Fruit fly (Drosophila melanogaster) whole organism, embryonic: ENCODE measurements around the gene Cad99C.
A peak's percentile ranks its signal among the peaks of the same experiment; 100 is the strongest.

Source experiments
- Atf6 ChIP-seq: fragments of 200-800 bp; sonication (Bioruptor generic); IDR thresholded peaks from 2 replicates; pipeline ENCODE4 v1.3.6; 2022; ENCODE audit warnings: missing biosample characterization, missing genetic modification characterization
- Awh ChIP-seq: fragments of 200-800 bp; sonication (Bioruptor generic); IDR thresholded peaks from 2 replicates; pipeline ENCODE4, ENCODE4 v1.3.6; 2022; ENCODE audit warnings: missing biosample characterization, missing genetic modification characterization
- Blimp-1 ChIP-seq: fragments of 200-800 bp; sonication (Bioruptor generic); optimal IDR thresholded peaks from 3 replicates; lab custom pipeline; 2018; ENCODE audit warnings: missing biosample characterization, missing genetic modification characterization, mild to moderate bottlenecking, moderate library complexity, missing genetic modification reagents
- C15 ChIP-seq: fragments of 200-800 bp; sonication (Bioruptor generic); IDR thresholded peaks from 3 replicates; pipeline ENCODE4 v1.3.6; 2022; ENCODE audit warnings: missing biosample characterization, missing genetic modification characterization
- CG1024 ChIP-seq: fragments of 200-800 bp; sonication (Bioruptor generic); IDR thresholded peaks from 2 replicates; pipeline ENCODE4 v1.3.6; 2022; ENCODE audit warnings: missing biosample characterization, missing genetic modification characterization
- CG10543 ChIP-seq: fragments of 200-800 bp; sonication (Bioruptor generic); optimal IDR thresholded peaks from 3 replicates; lab custom pipeline; 2017; ENCODE audit warnings: missing biosample characterization, mild to moderate bottlenecking, missing genetic modification characterization, moderate library complexity
- CG1233 ChIP-seq: fragments of 200-800 bp; sonication (Bioruptor generic); optimal IDR thresholded peaks from 4 replicates; lab custom pipeline; 2018; ENCODE audit warnings: missing biosample characterization, mild to moderate bottlenecking, missing genetic modification characterization
- CG12659 ChIP-seq: fragments of 200-800 bp; sonication (Bioruptor generic); optimal IDR thresholded peaks from 3 replicates; lab custom pipeline; 2017; ENCODE audit warnings: mild to moderate bottlenecking, missing biosample characterization, missing genetic modification reagents, missing genetic modification characterization
- CG13123 ChIP-seq: fragments of 200-800 bp; sonication (Bioruptor generic); optimal IDR thresholded peaks from 2 replicates; lab custom pipeline; 2016; ENCODE audit warnings: missing biosample characterization, missing genetic modification characterization
- CG13296 ChIP-seq: fragments of 200-800 bp; sonication (Bioruptor generic); optimal IDR thresholded peaks from 3 replicates; lab custom pipeline; 2018; ENCODE audit warnings: missing biosample characterization, mild to moderate bottlenecking, missing genetic modification characterization
- CG15269 ChIP-seq: fragments of 200-800 bp; sonication (Bioruptor generic); optimal IDR thresholded peaks from 2 replicates; lab custom pipeline; 2018; ENCODE audit warnings: missing biosample characterization, mild to moderate bottlenecking, missing genetic modification characterization, moderate library complexity
- CG15601 ChIP-seq: fragments of 200-800 bp; sonication (Bioruptor generic); optimal IDR thresholded peaks from 3 replicates; lab custom pipeline; 2019; ENCODE audit warnings: missing biosample characterization, mild to moderate bottlenecking, missing genetic modification characterization, moderate library complexity
- CG16863 ChIP-seq: fragments of 200-800 bp; sonication (Bioruptor generic); optimal IDR thresholded peaks from 3 replicates; lab custom pipeline; 2016; ENCODE audit warnings: missing biosample characterization, missing genetic modification characterization
- CG30431 ChIP-seq: fragments of 200-800 bp; sonication (Bioruptor generic); optimal IDR thresholded peaks from 2 replicates; lab custom pipeline; 2017; ENCODE audit warnings: missing biosample characterization, missing genetic modification characterization
- CG31365 ChIP-seq: fragments of 200-800 bp; sonication (Bioruptor generic); optimal IDR thresholded peaks from 2 replicates; lab custom pipeline; 2018; ENCODE audit warnings: missing biosample characterization, mild to moderate bottlenecking, missing genetic modification characterization
- CG32532 ChIP-seq: fragments of 200-800 bp; sonication (Bioruptor generic); IDR thresholded peaks from 2 replicates; pipeline ENCODE4 v1.3.6; 2022; ENCODE audit warnings: missing biosample characterization, missing genetic modification characterization
- CG3281 ChIP-seq: fragments of 200-800 bp; sonication (Bioruptor generic); optimal IDR thresholded peaks from 3 replicates; lab custom pipeline; 2017; ENCODE audit warnings: missing biosample characterization, mild to moderate bottlenecking, missing genetic modification characterization
- CG4730 ChIP-seq: fragments of 200-800 bp; sonication (Bioruptor generic); IDR thresholded peaks from 2 replicates; pipeline ENCODE4 v1.3.6; 2022; ENCODE audit warnings: missing biosample characterization, missing genetic modification characterization
- CG7839 ChIP-seq: fragments of 200-800 bp; sonication (Bioruptor generic); optimal IDR thresholded peaks from 3 replicates; lab custom pipeline; 2018; ENCODE audit warnings: missing biosample characterization, mild to moderate bottlenecking, missing genetic modification characterization, moderate library complexity
- CG7928 ChIP-seq: fragments of 200-800 bp; sonication (Bioruptor generic); optimal IDR thresholded peaks from 2 replicates; lab custom pipeline; 2017; ENCODE audit warnings: missing biosample characterization, mild to moderate bottlenecking, missing genetic modification characterization
- CG7987 ChIP-seq: fragments of 200-800 bp; sonication (Bioruptor generic); optimal IDR thresholded peaks from 2 replicates; lab custom pipeline; 2018; ENCODE audit warnings: missing biosample characterization, mild to moderate bottlenecking, missing genetic modification characterization, moderate library complexity
- CG8281 ChIP-seq: fragments of 200-800 bp; sonication (Bioruptor generic); optimal IDR thresholded peaks from 2 replicates; lab custom pipeline; 2018; ENCODE audit warnings: missing biosample characterization, mild to moderate bottlenecking, missing genetic modification characterization, moderate library complexity
- CoRest ChIP-seq: fragments of 200-800 bp; sonication (Bioruptor generic); optimal IDR thresholded peaks from 3 replicates; lab custom pipeline; 2018; ENCODE audit warnings: missing biosample characterization, mild to moderate bottlenecking, missing genetic modification characterization, moderate library complexity
- CrebB ChIP-seq: fragments of 200-800 bp; sonication (Bioruptor generic); optimal IDR thresholded peaks from 3 replicates; lab custom pipeline; 2018; ENCODE audit warnings: missing biosample characterization, mild to moderate bottlenecking, missing genetic modification characterization
- Dip3 ChIP-seq: fragments of 200-800 bp; sonication (Bioruptor generic); optimal IDR thresholded peaks from 3 replicates; lab custom pipeline; 2016; ENCODE audit warnings: missing biosample characterization, missing genetic modification characterization
- Drgx ChIP-seq: fragments of 200-800 bp; sonication (Bioruptor generic); IDR thresholded peaks from 2 replicates; pipeline ENCODE4 v1.3.6; 2022; ENCODE audit warnings: missing biosample characterization, missing genetic modification characterization
- HmgZ ChIP-seq: fragments of 200-800 bp; sonication (Bioruptor generic); optimal IDR thresholded peaks from 2 replicates; lab custom pipeline; 2018; ENCODE audit warnings: missing biosample characterization, mild to moderate bottlenecking, missing genetic modification characterization
- Hmx ChIP-seq: fragments of 200-800 bp; sonication (Bioruptor generic); optimal IDR thresholded peaks from 2 replicates; lab custom pipeline; 2016; ENCODE audit warnings: missing biosample characterization, missing genetic modification characterization
- Oaz ChIP-seq: fragments of 200-800 bp; sonication (Bioruptor generic); IDR thresholded peaks from 2 replicates; pipeline ENCODE4 v1.3.6; 2022; ENCODE audit warnings: missing biosample characterization, missing genetic modification characterization
- Scr ChIP-seq: fragments of 200-800 bp; sonication (Bioruptor generic); IDR thresholded peaks from 2 replicates; pipeline ENCODE4 v1.3.6; 2022; ENCODE audit warnings: missing biosample characterization, missing genetic modification characterization; ENCODE audit not compliant: partially characterized antibody
- Sry-δ ChIP-seq: fragments of 200-800 bp; sonication (Bioruptor generic); optimal IDR thresholded peaks from 2 replicates; lab custom pipeline; 2016; ENCODE audit warnings: missing biosample characterization, missing genetic modification characterization
- Xrp1 ChIP-seq: fragments of 200-800 bp; sonication (Bioruptor generic); IDR thresholded peaks from 2 replicates; pipeline ENCODE4 v1.3.6; 2022; ENCODE audit warnings: missing biosample characterization, missing genetic modification characterization
- bab2 ChIP-seq: fragments of 200-800 bp; sonication (Bioruptor generic); optimal IDR thresholded peaks from 2 replicates; lab custom pipeline; 2016; ENCODE audit warnings: missing biosample characterization, missing genetic modification characterization
- corto ChIP-seq: fragments of 200-800 bp; sonication (Bioruptor generic); optimal IDR thresholded peaks from 2 replicates; lab custom pipeline; 2016; ENCODE audit warnings: missing biosample characterization, mild to moderate bottlenecking, missing genetic modification characterization, moderate library complexity
- danr ChIP-seq: fragments of 200-800 bp; sonication (Bioruptor generic); IDR thresholded peaks from 2 replicates; pipeline ENCODE4 v1.3.6; 2022; ENCODE audit warnings: missing biosample characterization, missing genetic modification characterization
- grn ChIP-seq: fragments of 200-800 bp; sonication (Bioruptor generic); optimal IDR thresholded peaks from 3 replicates; lab custom pipeline; 2017; ENCODE audit warnings: missing biosample characterization, missing genetic modification characterization
- gsb ChIP-seq: fragments of 200-800 bp; sonication (Bioruptor generic); IDR thresholded peaks from 2 replicates; pipeline ENCODE4 v1.3.6; 2022; ENCODE audit warnings: missing biosample characterization, missing genetic modification characterization
- gsb-n ChIP-seq: fragments of 200-800 bp; sonication (Bioruptor generic); optimal IDR thresholded peaks from 3 replicates; lab custom pipeline; 2018; ENCODE audit warnings: missing biosample characterization, mild to moderate bottlenecking, missing genetic modification characterization
- gt ChIP-seq: fragments of 200-800 bp; sonication (Bioruptor generic); IDR thresholded peaks from 2 replicates; pipeline ENCODE4 v1.3.6; 2022; ENCODE audit warnings: missing biosample characterization, missing genetic modification characterization
- ham ChIP-seq: fragments of 200-800 bp; sonication (Bioruptor generic); IDR thresholded peaks from 2 replicates; pipeline ENCODE4 v1.3.6; 2022; ENCODE audit warnings: missing biosample characterization, missing genetic modification characterization
- lab ChIP-seq: fragments of 200-800 bp; sonication (Bioruptor generic); optimal IDR thresholded peaks from 3 replicates; lab custom pipeline; 2017; ENCODE audit warnings: missing biosample characterization, missing genetic modification characterization, mild to moderate bottlenecking, moderate library complexity, missing genetic modification reagents
- lmd ChIP-seq: fragments of 200-800 bp; sonication (Bioruptor generic); IDR thresholded peaks from 2 replicates; pipeline ENCODE4 v1.3.6; 2022; ENCODE audit warnings: missing biosample characterization, missing genetic modification characterization
- nom ChIP-seq: fragments of 200-800 bp; sonication (Bioruptor generic); optimal IDR thresholded peaks from 2 replicates; lab custom pipeline; 2017; ENCODE audit warnings: missing biosample characterization, missing genetic modification characterization, mild to moderate bottlenecking, moderate library complexity, missing genetic modification reagents
- odd ChIP-seq: fragments of 200-800 bp; sonication (Bioruptor generic); optimal IDR thresholded peaks from 2 replicates; lab custom pipeline; 2017; ENCODE audit warnings: missing biosample characterization, mild to moderate bottlenecking, missing genetic modification characterization
- run ChIP-seq: fragments of 200-800 bp; sonication (Bioruptor generic); optimal IDR thresholded peaks from 3 replicates; lab custom pipeline; 2018; ENCODE audit warnings: missing biosample characterization, mild to moderate bottlenecking, missing genetic modification characterization
- seq ChIP-seq: fragments of 200-800 bp; sonication (Bioruptor generic); IDR thresholded peaks from 2 replicates; pipeline ENCODE4 v1.3.6; 2022; ENCODE audit warnings: missing biosample characterization, missing genetic modification characterization
- so ChIP-seq: fragments of 200-800 bp; sonication (Bioruptor generic); IDR thresholded peaks from 3 replicates; pipeline ENCODE4 v1.3.6; 2022; ENCODE audit warnings: missing biosample characterization, missing genetic modification characterization
- tna ChIP-seq: fragments of 200-800 bp; sonication (Bioruptor generic); IDR thresholded peaks from 2 replicates; pipeline ENCODE4 v1.3.6; 2022; ENCODE audit warnings: missing biosample characterization, missing genetic modification characterization; ENCODE audit not compliant: partially characterized antibody
- unpg ChIP-seq: fragments of 200-800 bp; sonication (Bioruptor generic); optimal IDR thresholded peaks from 3 replicates; lab custom pipeline; 2018; ENCODE audit warnings: missing biosample characterization, mild to moderate bottlenecking, missing genetic modification characterization, moderate library complexity
- vvl ChIP-seq: fragments of 200-800 bp; sonication (Bioruptor generic); IDR thresholded peaks from 2 replicates; pipeline ENCODE4 v1.3.6; 2022; ENCODE audit warnings: missing biosample characterization, missing genetic modification characterization
- zen2 ChIP-seq: fragments of 200-800 bp; sonication (Bioruptor generic); IDR thresholded peaks from 3 replicates; pipeline ENCODE4 v1.3.6; 2022; ENCODE audit warnings: missing biosample characterization, missing genetic modification characterization; ENCODE audit not compliant: partially characterized antibody

Gene Cad99C

DNA sequence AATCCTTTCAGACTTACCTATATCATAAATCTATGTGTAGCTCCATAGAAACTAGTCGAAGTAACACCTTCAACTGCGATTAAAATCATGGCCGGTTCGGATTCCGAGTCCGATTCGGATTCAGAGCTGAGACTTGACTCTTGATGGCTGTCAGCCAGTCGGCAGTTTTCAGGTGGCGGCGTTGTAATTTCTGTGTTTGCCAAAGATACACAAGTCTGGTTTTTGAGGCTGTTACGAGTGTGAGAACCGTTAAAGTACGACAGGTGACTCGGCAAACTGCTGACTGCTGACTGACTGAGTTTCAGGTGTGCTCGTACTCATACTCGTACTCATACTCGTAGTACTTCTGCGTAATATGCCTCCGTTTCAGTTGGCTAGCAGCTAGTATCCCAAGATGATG, 49.7 kb downstream of the Cad99C start (continued):
- TF ChIP-seq Drgx (GFP tag; lab: Robert Waterston, UW) (no peak), unpg (GFP tag; lab: Kevin White, UChicago) (peak; percentile 29), gsb (GFP tag; lab: Robert Waterston, UW) (0 out of 2 replicates have a peak, but pooled peaks have one; percentile 19), CG7839 (tag; lab: Kevin White, UChicago) (no peak), CG7987 (GFP tag; lab: Kevin White, UChicago) (peak; percentile 41), Xrp1 (GFP tag; lab: Robert Waterston, UW) (0 out of 2 replicates have a peak, but pooled peaks have one; percentile 14), C15 (GFP tag; lab: Robert Waterston, UW) (peak; percentile 15; the same call in 1 of the 3 replicates), corto (GFP tag; lab: Kevin White, UChicago) (no peak), so (GFP tag; lab: Robert Waterston, UW) (0 out of 3 replicates have a peak, but pooled peaks have one; percentile 12), CG3281 (GFP tag; lab: Kevin White, UChicago) (peak; percentile 56), CoRest (tag; lab: Kevin White, UChicago) (peak; percentile 2), CG32532 (GFP tag; lab: Robert Waterston, UW) (peak; percentile 32; the same call in 1 of the 2 replicates), danr (GFP tag; lab: Robert Waterston, UW) (no peak), CG13123 (GFP tag; lab: Kevin White, UChicago) (no peak), CG8281 (tag; lab: Kevin White, UChicago) (no peak), Scr (no peak), CG15601 (tag; lab: Kevin White, UChicago) (peak; percentile 34), Atf6 (GFP tag; lab: Robert Waterston, UW) (peak; percentile 38; the same call in 1 of the 2 replicates), CG15269 (tag; lab: Kevin White, UChicago) (peak; percentile 34), gsb-n (tag; lab: Kevin White, UChicago) (no peak), CG16863 (no peak), vvl (GFP tag; lab: Robert Waterston, UW) (peak; percentile 31; the same call in 1 of the 2 replicates), gt (no peak), CG4730 (GFP tag; lab: Robert Waterston, UW) (no peak), seq (GFP tag; lab: Robert Waterston, UW) (no peak), Hmx (GFP tag; lab: Kevin White, UChicago) (no peak), zen2 (no peak), CG7928 (GFP tag; lab: Kevin White, UChicago) (no peak), Blimp-1 (GFP tag; lab: Kevin White, UChicago) (peak; percentile 11), grn (GFP tag; lab: Kevin White, UChicago) (peak; percentile 15), ham (GFP tag; lab: Robert Waterston, UW) (no peak), Sry-δ (GFP tag; lab: Kevin White, UChicago) (no peak), lab (GFP tag; lab: Kevin White, UChicago) (peak; percentile 80), CG1233 (peak; percentile 2), lmd (GFP tag; lab: Robert Waterston, UW) (no peak), Awh (no peak; the same call in 1 of the 2 replicates), CG30431 (no peak), CG13296 (GFP tag; lab: Kevin White, UChicago) (peak; percentile 49), bab2 (GFP tag; lab: Kevin White, UChicago) (peak; percentile 7), odd (GFP tag; lab: Kevin White, UChicago) (peak; percentile 42), CG12659 (GFP tag; lab: Kevin White, UChicago) (peak; percentile 26), CG1024 (no peak), CrebB (peak; percentile 32), CG10543 (peak; percentile 6), Dip3 (GFP tag; lab: Kevin White, UChicago) (no peak), tna (GFP tag; lab: Robert Waterston, UW) (no peak), Oaz (GFP tag; lab: Robert Waterston, UW) (0 out of 2 replicates have a peak, but pooled peaks have one; percentile 7), nom (GFP tag; lab: Kevin White, UChicago) (no peak), CG31365 (tag; lab: Kevin White, UChicago) (peak; percentile 19), HmgZ (tag; lab: Kevin White, UChicago) (no peak), run (tag; lab: Kevin White, UChicago) (no peak)
